Fruit fly (Drosophila melanogaster) whole organism, embryonic: ENCODE data around the gene Shaw.
A peak's percentile ranks its signal among the peaks of the same experiment; 100 is the strongest.

Source experiments
- Adf1 ChIP-seq: fragments of 200-800 bp; sonication (Bioruptor generic); IDR thresholded peaks from 2 replicates; pipeline ENCODE4 v1.3.6; 2022; ENCODE audit warnings: missing biosample characterization, missing genetic modification characterization
- C15 ChIP-seq: fragments of 200-800 bp; sonication (Bioruptor generic); IDR thresholded peaks from 3 replicates; pipeline ENCODE4 v1.3.6; 2022; ENCODE audit warnings: missing biosample characterization, missing genetic modification characterization
- CG10462 ChIP-seq: fragments of 200-800 bp; sonication (Bioruptor generic); optimal IDR thresholded peaks from 2 replicates; lab custom pipeline; 2016; ENCODE audit warnings: missing biosample characterization, missing genetic modification characterization
- CG12104 ChIP-seq: fragments of 200-800 bp; sonication (Bioruptor generic); optimal IDR thresholded peaks from 3 replicates; lab custom pipeline; 2016; ENCODE audit warnings: missing biosample characterization, missing genetic modification characterization
- CG12659 ChIP-seq: fragments of 200-800 bp; sonication (Bioruptor generic); optimal IDR thresholded peaks from 3 replicates; lab custom pipeline; 2017; ENCODE audit warnings: mild to moderate bottlenecking, missing biosample characterization, missing genetic modification reagents, missing genetic modification characterization
- CG12744 ChIP-seq: fragments of 200-800 bp; sonication (Bioruptor generic); optimal IDR thresholded peaks from 2 replicates; lab custom pipeline; 2016; ENCODE audit warnings: missing biosample characterization, missing genetic modification characterization
- CG13424 ChIP-seq: fragments of 200-800 bp; sonication (Bioruptor generic); optimal IDR thresholded peaks from 2 replicates; lab custom pipeline; 2019; ENCODE audit warnings: missing biosample characterization, mild to moderate bottlenecking, missing genetic modification characterization, moderate library complexity
- CG1529 ChIP-seq: fragments of 200-800 bp; sonication (Bioruptor generic); optimal IDR thresholded peaks from 3 replicates; lab custom pipeline; 2018; ENCODE audit warnings: missing biosample characterization, missing genetic modification characterization
- CG15514 ChIP-seq: fragments of 200-800 bp; sonication (Bioruptor generic); optimal IDR thresholded peaks from 3 replicates; lab custom pipeline; 2017; ENCODE audit warnings: missing biosample characterization, missing genetic modification characterization, mild to moderate bottlenecking, moderate library complexity, missing genetic modification reagents
- CG15601 ChIP-seq: fragments of 200-800 bp; sonication (Bioruptor generic); optimal IDR thresholded peaks from 3 replicates; lab custom pipeline; 2019; ENCODE audit warnings: missing biosample characterization, mild to moderate bottlenecking, missing genetic modification characterization, moderate library complexity
- CG16813 ChIP-seq: fragments of 200-800 bp; sonication (Bioruptor generic); IDR thresholded peaks from 3 replicates; pipeline ENCODE4 v1.3.6; 2022; ENCODE audit warnings: missing biosample characterization, missing genetic modification characterization; ENCODE audit not compliant: partially characterized antibody
- CG17568 ChIP-seq: fragments of 200-800 bp; sonication (Bioruptor generic); optimal IDR thresholded peaks from 2 replicates; lab custom pipeline; 2018; ENCODE audit warnings: missing biosample characterization, mild to moderate bottlenecking, missing genetic modification characterization, moderate library complexity
- CG2120 ChIP-seq: fragments of 200-800 bp; sonication (Bioruptor generic); optimal IDR thresholded peaks from 3 replicates; lab custom pipeline; 2016; ENCODE audit warnings: missing biosample characterization, missing genetic modification characterization
- CG3065 ChIP-seq: fragments of 200-800 bp; sonication (Bioruptor generic); optimal IDR thresholded peaks from 2 replicates; lab custom pipeline; 2016; ENCODE audit warnings: missing biosample characterization, missing genetic modification characterization
- CG42726 ChIP-seq: fragments of 200-800 bp; sonication (Bioruptor generic); IDR thresholded peaks from 2 replicates; pipeline ENCODE4 v1.3.6; 2022; ENCODE audit warnings: missing biosample characterization, missing genetic modification characterization; ENCODE audit not compliant: partially characterized antibody
- CG4360 ChIP-seq: fragments of 200-800 bp; sonication (Bioruptor generic); IDR thresholded peaks from 2 replicates; pipeline ENCODE4 v1.3.6; 2022; ENCODE audit warnings: missing biosample characterization, missing genetic modification characterization
- CG4707 ChIP-seq: fragments of 200-800 bp; sonication (Bioruptor generic); optimal IDR thresholded peaks from 2 replicates; lab custom pipeline; 2018; ENCODE audit warnings: missing biosample characterization, mild to moderate bottlenecking, missing genetic modification characterization, moderate library complexity
- CG6683 ChIP-seq: fragments of 200-800 bp; sonication (Bioruptor generic); optimal IDR thresholded peaks from 2 replicates; lab custom pipeline; 2017; ENCODE audit warnings: missing biosample characterization, mild to moderate bottlenecking, missing genetic modification characterization, missing genetic modification reagents
- CG6854 ChIP-seq: fragments of 200-800 bp; sonication (Bioruptor generic); optimal IDR thresholded peaks from 3 replicates; lab custom pipeline; 2017; ENCODE audit warnings: missing biosample characterization, mild to moderate bottlenecking, missing genetic modification characterization
- CG7271 ChIP-seq: fragments of 200-800 bp; sonication (Bioruptor generic); optimal IDR thresholded peaks from 2 replicates; lab custom pipeline; 2018; ENCODE audit warnings: missing biosample characterization, mild to moderate bottlenecking, missing genetic modification characterization, moderate library complexity
- CG7987 ChIP-seq: fragments of 200-800 bp; sonication (Bioruptor generic); optimal IDR thresholded peaks from 2 replicates; lab custom pipeline; 2018; ENCODE audit warnings: missing biosample characterization, mild to moderate bottlenecking, missing genetic modification characterization, moderate library complexity
- CG8478 ChIP-seq: fragments of >200 bp; optimal IDR thresholded peaks from 2 replicates; lab custom pipeline; 2018
- CG8765 ChIP-seq: fragments of 200-800 bp; sonication (Bioruptor generic); IDR thresholded peaks from 2 replicates; pipeline ENCODE4 v1.3.6; 2022; ENCODE audit warnings: missing biosample characterization, missing genetic modification characterization
- CG9876 ChIP-seq: fragments of 200-800 bp; sonication (Bioruptor generic); optimal IDR thresholded peaks from 2 replicates; lab custom pipeline; 2016; ENCODE audit warnings: missing biosample characterization, missing genetic modification characterization
- Dip2 ChIP-seq: fragments of 200-800 bp; sonication (Bioruptor generic); IDR thresholded peaks from 2 replicates; pipeline ENCODE4 v1.3.6; 2022; ENCODE audit warnings: missing biosample characterization, missing genetic modification characterization
- Fer2 ChIP-seq: fragments of 200-800 bp; sonication (Bioruptor generic); optimal IDR thresholded peaks from 2 replicates; lab custom pipeline; 2018; ENCODE audit warnings: missing biosample characterization, mild to moderate bottlenecking, missing genetic modification characterization, moderate library complexity
- H15 ChIP-seq: fragments of 200-800 bp; sonication (Bioruptor generic); IDR thresholded peaks from 3 replicates; pipeline ENCODE4 v1.3.6; 2022; ENCODE audit warnings: missing biosample characterization, missing genetic modification characterization
- Hand ChIP-seq: fragments of 200-800 bp; sonication (Bioruptor generic); optimal IDR thresholded peaks from 2 replicates; lab custom pipeline; 2017; ENCODE audit warnings: mild to moderate bottlenecking, missing biosample characterization, missing genetic modification reagents, missing genetic modification characterization
- Hmx ChIP-seq: fragments of 200-800 bp; sonication (Bioruptor generic); optimal IDR thresholded peaks from 2 replicates; lab custom pipeline; 2016; ENCODE audit warnings: missing biosample characterization, missing genetic modification characterization
- Hr51 ChIP-seq, 2 experiments: fragments of 200-800 bp; sonication (Bioruptor generic); optimal IDR thresholded peaks; 2 replicates in 1 of 2; 3 replicates in 1 of 2; lab custom pipeline; 2016 to 2018; ENCODE audit warnings: missing biosample characterization in 2 of 2, missing genetic modification characterization in 2 of 2, mild to moderate bottlenecking in 1 of 2, moderate library complexity in 1 of 2
- Hsf ChIP-seq: fragments of 200-800 bp; sonication (Bioruptor generic); optimal IDR thresholded peaks from 3 replicates; lab custom pipeline; 2016; ENCODE audit warnings: missing biosample characterization, missing genetic modification characterization
- Med ChIP-seq: fragments of 200-800 bp; sonication (Bioruptor generic); peaks from one replicate; lab custom pipeline; 2016; ENCODE audit warnings: missing biosample characterization, missing genetic modification characterization, mild to moderate bottlenecking, inconsistent platforms, moderate library complexity
- Mrtf ChIP-seq: fragments of 200-800 bp; sonication (Bioruptor generic); IDR thresholded peaks from 3 replicates; pipeline ENCODE4 v1.3.6; 2022; ENCODE audit warnings: missing biosample characterization, missing genetic modification characterization
- Nf-YC ChIP-seq: fragments of 200-800 bp; optimal IDR thresholded peaks from 3 replicates; lab custom pipeline; 2019; ENCODE audit warnings: missing biosample characterization, mild to moderate bottlenecking, missing genetic modification characterization, moderate library complexity
- Optix ChIP-seq: fragments of 200-800 bp; sonication (Bioruptor generic); IDR thresholded peaks from 3 replicates; pipeline ENCODE4 v1.3.6; 2022; ENCODE audit warnings: missing biosample characterization, missing genetic modification characterization
- Sox102F ChIP-seq: fragments of 200-800 bp; sonication (Bioruptor generic); optimal IDR thresholded peaks from 2 replicates; lab custom pipeline; 2018; ENCODE audit warnings: missing biosample characterization, mild to moderate bottlenecking, missing genetic modification characterization, moderate library complexity
- Sry-β ChIP-seq: fragments of 200-800 bp; sonication (Bioruptor generic); optimal IDR thresholded peaks from 2 replicates; lab custom pipeline; 2018; ENCODE audit warnings: missing biosample characterization, mild to moderate bottlenecking, missing genetic modification characterization, moderate library complexity
- ap ChIP-seq: fragments of 200-800 bp; sonication (Bioruptor generic); IDR thresholded peaks from 2 replicates; pipeline ENCODE4 v1.3.6; 2022; ENCODE audit warnings: missing biosample characterization, missing genetic modification characterization
- ato ChIP-seq: fragments of 200-800 bp; sonication (Bioruptor generic); IDR thresholded peaks from 2 replicates; pipeline ENCODE4 v1.3.6; 2022; ENCODE audit warnings: missing biosample characterization, missing genetic modification characterization; ENCODE audit not compliant: partially characterized antibody
- bcd ChIP-seq: fragments of 200-800 bp; sonication (Bioruptor generic); optimal IDR thresholded peaks from 2 replicates; lab custom pipeline; 2017; ENCODE audit warnings: missing biosample characterization, mild to moderate bottlenecking, missing genetic modification characterization
- crol ChIP-seq: fragments of 200-800 bp; sonication (Bioruptor generic); IDR thresholded peaks from 2 replicates; pipeline ENCODE4 v1.3.6; 2022; ENCODE audit warnings: missing biosample characterization, missing genetic modification characterization
- dan ChIP-seq: fragments of 200-800 bp; sonication (Bioruptor generic); IDR thresholded peaks from 2 replicates; pipeline ENCODE4 v1.3.6; 2022; ENCODE audit warnings: missing biosample characterization, missing genetic modification characterization
- dati ChIP-seq: fragments of 200-800 bp; sonication (Bioruptor generic); IDR thresholded peaks from 2 replicates; pipeline ENCODE4 v1.3.6; 2022; ENCODE audit warnings: missing biosample characterization, missing genetic modification characterization
- ham ChIP-seq: fragments of 200-800 bp; sonication (Bioruptor generic); IDR thresholded peaks from 2 replicates; pipeline ENCODE4 v1.3.6; 2022; ENCODE audit warnings: missing biosample characterization, missing genetic modification characterization
- inv ChIP-seq: fragments of 200-800 bp; sonication (Bioruptor generic); IDR thresholded peaks from 2 replicates; pipeline ENCODE4 v1.3.6; 2022; ENCODE audit warnings: missing biosample characterization, missing genetic modification characterization; ENCODE audit not compliant: partially characterized antibody
- mam ChIP-seq: fragments of 200-800 bp; sonication (Bioruptor generic); optimal IDR thresholded peaks from 3 replicates; lab custom pipeline; 2016; ENCODE audit warnings: missing biosample characterization, missing genetic modification characterization
- nmo ChIP-seq: fragments of 200-800 bp; sonication (Bioruptor generic); optimal IDR thresholded peaks from 2 replicates; lab custom pipeline; 2018; ENCODE audit warnings: missing biosample characterization, mild to moderate bottlenecking, missing genetic modification characterization, moderate library complexity
- sisA ChIP-seq: fragments of 200-800 bp; sonication (Bioruptor generic); IDR thresholded peaks from 2 replicates; pipeline ENCODE4 v1.3.6; 2022; ENCODE audit warnings: missing biosample characterization, missing genetic modification characterization
- sr ChIP-seq: fragments of 200-800 bp; sonication (Bioruptor generic); IDR thresholded peaks from 3 replicates; pipeline ENCODE4 v1.3.6; 2022; ENCODE audit warnings: missing biosample characterization, missing genetic modification characterization
- ssp ChIP-seq: fragments of 200-800 bp; sonication (Bioruptor generic); IDR thresholded peaks from 2 replicates; pipeline ENCODE4 v1.3.6; 2022; ENCODE audit warnings: missing biosample characterization, missing genetic modification characterization
- tio ChIP-seq: fragments of 200-800 bp; sonication (Bioruptor generic); optimal IDR thresholded peaks from 2 replicates; lab custom pipeline; 2017; ENCODE audit warnings: missing biosample characterization, missing genetic modification characterization, inconsistent platforms
- unc-4 ChIP-seq: fragments of 200-800 bp; sonication (Bioruptor generic); IDR thresholded peaks from 2 replicates; pipeline ENCODE4 v1.3.6; 2022; ENCODE audit warnings: missing biosample characterization, missing genetic modification characterization; ENCODE audit not compliant: partially characterized antibody

Shaw gene

DNA sequence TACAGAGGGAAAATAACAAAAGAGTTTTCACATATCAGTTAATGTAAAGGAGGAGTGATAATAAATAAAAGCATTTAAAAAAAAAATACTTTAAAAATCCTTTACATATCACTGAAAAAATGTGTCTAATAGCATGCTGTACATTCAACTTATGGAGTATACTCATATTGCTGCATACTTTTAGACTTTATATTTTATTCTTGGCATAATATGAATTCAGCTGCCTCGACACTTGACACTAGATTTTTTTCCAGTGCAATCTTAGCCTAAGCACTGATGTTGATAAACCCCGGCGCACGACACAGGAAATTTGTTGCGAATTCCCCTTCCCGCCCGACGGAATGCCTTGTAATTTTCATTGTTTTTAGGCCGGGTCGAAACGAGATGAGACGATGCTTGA, 22.5 kb downstream of the Shaw start (continued):
- no peak for TF ChIP-seq crol
- no peak for TF ChIP-seq nmo (GFP tag; lab: Kevin White, UChicago)
- no peak for TF ChIP-seq Mrtf (GFP tag; lab: Robert Waterston, UW)
- no peak for TF ChIP-seq mam
- no peak for TF ChIP-seq Optix
- TF ChIP-seq CG12104 = no peak
- TF ChIP-seq Dip2 (GFP tag; lab: Robert Waterston, UW) = no peak
- TF ChIP-seq CG2120 = peak; percentile 50
- no peak for TF ChIP-seq CG4360 (GFP tag; lab: Robert Waterston, UW)
- TF ChIP-seq Hr51 (GFP tag; optimal IDR thresholded peaks at IDR 0.05; lab: Kevin White, UChicago) = peak in 1 of 2 experiments; percentile 33
- no peak for TF ChIP-seq CG9876 (GFP tag; lab: Kevin White, UChicago)
- no peak for TF ChIP-seq Hsf (GFP tag; lab: Kevin White, UChicago)
- no peak for TF ChIP-seq bcd (GFP tag; lab: Kevin White, UChicago)
- no peak for TF ChIP-seq Adf1 (GFP tag; lab: Robert Waterston, UW)
- peak; percentile 29 for TF ChIP-seq Sox102F
- peak; percentile 75 for TF ChIP-seq Med
- no peak for TF ChIP-seq sisA (GFP tag; lab: Robert Waterston, UW)
- no peak for TF ChIP-seq CG12659
- no peak for TF ChIP-seq unc-4 (GFP tag; lab: Robert Waterston, UW)
- peak; percentile 19 for TF ChIP-seq CG13424
- no peak for TF ChIP-seq CG7987
- no peak for TF ChIP-seq sr (GFP tag; lab: Robert Waterston, UW)
- no peak for TF ChIP-seq CG7271 (tag; lab: Kevin White, UChicago)
- TF ChIP-seq CG8478 (lab: Kevin White, UChicago) = no peak
- TF ChIP-seq CG10462 (GFP tag; lab: Kevin White, UChicago) = no peak
- no peak for TF ChIP-seq tio (GFP tag; lab: Kevin White, UChicago)
- TF ChIP-seq CG6683 (GFP tag; lab: Kevin White, UChicago) = no peak
- no peak for TF ChIP-seq Sry-β (GFP tag; lab: Kevin White, UChicago)
- no peak for TF ChIP-seq ham (GFP tag; lab: Robert Waterston, UW)
- TF ChIP-seq inv (GFP tag; lab: Robert Waterston, UW) = no peak
- TF ChIP-seq CG16813 = no peak
- TF ChIP-seq CG6854 (GFP tag; lab: Kevin White, UChicago) = no peak
- TF ChIP-seq CG42726 (GFP tag; lab: Robert Waterston, UW) = no peak
- no peak for TF ChIP-seq CG1529 (GFP tag; lab: Kevin White, UChicago)
- no peak for TF ChIP-seq ssp (GFP tag; lab: Robert Waterston, UW)
- TF ChIP-seq CG8765 (GFP tag; lab: Robert Waterston, UW) = no peak
- no peak for TF ChIP-seq Hand (GFP tag; lab: Kevin White, UChicago)
- no peak for TF ChIP-seq Hmx (GFP tag; lab: Kevin White, UChicago)
- TF ChIP-seq CG15514 = peak; percentile 26
- no peak for TF ChIP-seq CG15601 (tag; lab: Kevin White, UChicago)
- TF ChIP-seq Fer2 (tag; lab: Kevin White, UChicago) = no peak
- TF ChIP-seq H15 = no peak
- TF ChIP-seq CG3065 (GFP tag; lab: Kevin White, UChicago) = no peak
- TF ChIP-seq ato (GFP tag; lab: Robert Waterston, UW) = no peak
- no peak for TF ChIP-seq Nf-YC (tag; lab: Kevin White, UChicago)
- TF ChIP-seq CG4707 (GFP tag; lab: Kevin White, UChicago) = no peak
- TF ChIP-seq dan (GFP tag; lab: Robert Waterston, UW) = no peak
- TF ChIP-seq CG12744 (GFP tag; lab: Kevin White, UChicago) = no peak
- TF ChIP-seq C15 (GFP tag; lab: Robert Waterston, UW) = no peak
- no peak for TF ChIP-seq dati
- TF ChIP-seq CG17568 = no peak
- TF ChIP-seq ap (GFP tag; lab: Robert Waterston, UW) = no peak
